Fruit fly (Drosophila melanogaster) S2 (cell line): ENCODE measurements around the gene CG12288.

Experiments
- CG8478 ChIP-seq: fragments of >200 bp; optimal IDR thresholded peaks from 2 replicates; lab custom pipeline; 2018
- CTCF ChIP-seq, 2 experiments: fragments of >200 bp; optimal IDR thresholded peaks; 2 replicates each; lab custom pipeline; 2018

DNA sequence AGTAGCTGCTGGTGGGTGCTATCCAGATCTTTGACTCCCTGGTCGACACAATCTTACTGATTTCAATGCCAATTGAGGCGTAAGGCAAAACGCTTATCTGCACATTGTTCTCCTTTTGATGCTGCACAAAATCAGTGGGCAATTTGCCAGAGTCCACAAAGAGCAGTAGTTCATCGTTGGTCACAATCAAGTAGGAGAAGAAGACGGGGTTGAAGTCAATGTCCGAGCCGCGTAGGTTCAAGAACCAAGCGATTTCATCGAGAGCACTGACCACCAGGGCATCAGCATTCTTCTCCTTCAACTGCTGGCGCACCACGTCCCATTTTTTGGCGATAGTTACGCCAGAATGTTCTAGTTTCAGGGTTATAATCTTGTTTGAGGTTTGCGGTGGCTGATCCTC is 7.3 kb upstream of the CG12288 start:
- no peak for TF ChIP-seq CTCF (optimal IDR thresholded peaks at IDR 0.05; lab: Kevin White, UChicago)
- no peak for TF ChIP-seq CG8478 (lab: Kevin White, UChicago)
